Worm (Caenorhabditis elegans) whole organism, L1 larva: ENCODE data around the gene ttr-57.

ENCODE experiments used
- Y116A8C.19 ChIP-seq: sonication (generic microtip); optimal IDR thresholded peaks from 2 replicates; lab custom pipeline; 2016; ENCODE audit warnings: missing compliant biosample characterization, missing genetic modification characterization, borderline replicate concordance
- aly-2 ChIP-seq: fragments of 150-350 bp; optimal IDR thresholded peaks from 2 replicates; lab custom pipeline; 2014; ENCODE audit warnings: missing biosample characterization, missing genetic modification characterization
- blmp-1 ChIP-seq: fragments of 150-350 bp; optimal IDR thresholded peaks from 2 replicates; lab custom pipeline; 2014; ENCODE audit warnings: missing biosample characterization, missing genetic modification characterization
- ceh-82 ChIP-seq, 3 experiments: fragments of 150-350 bp in 1 of 3; sonication (generic microtip) in 2 of 3; optimal IDR thresholded peaks; 2 replicates each; lab custom pipeline; 2014 to 2017; ENCODE audit warnings: missing biosample characterization in 3 of 3, missing genetic modification characterization in 3 of 3
- ceh-88 ChIP-seq: fragments of 200-800 bp; sonication (Bioruptor generic); IDR thresholded peaks from 2 replicates; pipeline ENCODE4 v1.3.6; 2022; ENCODE audit warnings: missing genetic modification characterization, missing compliant biosample characterization
- ceh-90 ChIP-seq: sonication (generic microtip); optimal IDR thresholded peaks from 2 replicates; lab custom pipeline; 2016; ENCODE audit warnings: missing genetic modification characterization, missing compliant biosample characterization
- dpl-1 ChIP-seq, 3 experiments: fragments of 150-350 bp in 2 of 3; sonication (generic microtip) in 1 of 3; optimal IDR thresholded peaks; 2 replicates each; lab custom pipeline; 2014 to 2017; ENCODE audit warnings: missing biosample characterization in 3 of 3, missing genetic modification characterization in 3 of 3, missing genetic modification reagents in 3 of 3
- fkh-10 ChIP-seq: sonication (generic microtip); optimal IDR thresholded peaks from 2 replicates; lab custom pipeline; 2017; ENCODE audit warnings: missing biosample characterization, missing genetic modification reagents, missing genetic modification characterization
- fkh-4 ChIP-seq: sonication (generic microtip); optimal IDR thresholded peaks from 2 replicates; lab custom pipeline; 2016; ENCODE audit warnings: missing compliant biosample characterization, missing genetic modification characterization, borderline replicate concordance
- grh-1 ChIP-seq: fragments of 200-800 bp; sonication (Bioruptor generic); IDR thresholded peaks from 2 replicates; pipeline ENCODE4 v1.3.6; 2022; ENCODE audit warnings: missing genetic modification reagents, missing genetic modification characterization, missing compliant biosample characterization
- hlh-17 ChIP-seq: fragments of 200-800 bp; sonication (Bioruptor generic); optimal IDR thresholded peaks from 2 replicates; lab custom pipeline; 2018; ENCODE audit warnings: missing genetic modification characterization, mild to moderate bottlenecking, missing compliant biosample characterization, moderate library complexity, borderline replicate concordance
- isw-1 ChIP-seq: fragments of 200-800 bp; sonication (Bioruptor generic); IDR thresholded peaks from 2 replicates; pipeline ENCODE4 v1.3.6; 2022; ENCODE audit warnings: missing genetic modification characterization, missing compliant biosample characterization
- lin-13 ChIP-seq: fragments of 150-350 bp; optimal IDR thresholded peaks from 2 replicates; lab custom pipeline; 2014; ENCODE audit warnings: missing biosample characterization, missing genetic modification reagents, missing genetic modification characterization
- lin-14 ChIP-seq: fragments of 200-800 bp; sonication (Bioruptor generic); optimal IDR thresholded peaks from 2 replicates; lab custom pipeline; 2018; ENCODE audit warnings: mild to moderate bottlenecking, missing genetic modification characterization, moderate library complexity, missing compliant biosample characterization
- lin-15B ChIP-seq: fragments of 150-350 bp; sonication (generic microtip); optimal IDR thresholded peaks from 3 replicates; lab custom pipeline; 2014; ENCODE audit warnings: missing biosample characterization, missing genetic modification characterization
- lin-35 ChIP-seq, 2 experiments: fragments of 150-350 bp; optimal IDR thresholded peaks; 2 replicates each; lab custom pipeline; 2014; ENCODE audit warnings: missing biosample characterization in 2 of 2, missing genetic modification characterization in 2 of 2, missing genetic modification reagents in 2 of 2
- lir-3 ChIP-seq: sonication (generic microtip); optimal IDR thresholded peaks from 2 replicates; lab custom pipeline; 2016; ENCODE audit warnings: mild to moderate bottlenecking, missing genetic modification characterization, moderate library complexity, missing compliant biosample characterization; ENCODE audit not compliant: poor library complexity
- mab-9 ChIP-seq: fragments of 200-800 bp; sonication (Bioruptor generic); IDR thresholded peaks from 2 replicates; pipeline ENCODE4 v1.3.6; 2022; ENCODE audit warnings: missing genetic modification reagents, missing genetic modification characterization, missing compliant biosample characterization
- mdl-1 ChIP-seq, 2 experiments: fragments of 150-350 bp; optimal IDR thresholded peaks; 2 replicates each; lab custom pipeline; 2014 to 2017; ENCODE audit warnings: missing biosample characterization in 2 of 2, missing genetic modification characterization in 2 of 2, inconsistent platforms in 1 of 2
- nhr-237 ChIP-seq: fragments of 150-350 bp; optimal IDR thresholded peaks from 2 replicates; lab custom pipeline; 2014; ENCODE audit warnings: missing biosample characterization, missing genetic modification characterization
- nhr-76 ChIP-seq: sonication (generic microtip); optimal IDR thresholded peaks from 2 replicates; lab custom pipeline; 2017; ENCODE audit warnings: missing biosample characterization, missing genetic modification characterization
- nhr-84 ChIP-seq: sonication (generic microtip); optimal IDR thresholded peaks from 2 replicates; lab custom pipeline; 2017; ENCODE audit warnings: missing biosample characterization, missing genetic modification characterization
- nhr-90 ChIP-seq: sonication (generic microtip); optimal IDR thresholded peaks from 2 replicates; lab custom pipeline; 2016; ENCODE audit warnings: mild to moderate bottlenecking, missing genetic modification characterization, missing compliant biosample characterization; ENCODE audit not compliant: poor library complexity
- rnt-1 ChIP-seq: sonication (generic microtip); optimal IDR thresholded peaks from 2 replicates; lab custom pipeline; 2016; ENCODE audit warnings: mild to moderate bottlenecking, missing genetic modification characterization, moderate library complexity, missing compliant biosample characterization
- snpc-4 ChIP-seq: fragments of 150-350 bp; optimal IDR thresholded peaks from 2 replicates; lab custom pipeline; 2014; ENCODE audit warnings: missing biosample characterization, missing genetic modification characterization
- tbx-2 ChIP-seq: sonication (generic microtip); optimal IDR thresholded peaks from 2 replicates; lab custom pipeline; 2016; ENCODE audit warnings: missing genetic modification characterization, missing compliant biosample characterization
- tlp-1 ChIP-seq: fragments of 150-350 bp; optimal IDR thresholded peaks from 2 replicates; lab custom pipeline; 2014; ENCODE audit warnings: missing biosample characterization, missing genetic modification characterization
- unc-130 ChIP-seq: fragments of 150-350 bp; optimal IDR thresholded peaks from 2 replicates; lab custom pipeline; 2017; ENCODE audit warnings: missing biosample characterization, missing genetic modification characterization, inconsistent platforms
- unc-98 ChIP-seq: fragments of 200-800 bp; sonication (Bioruptor generic); IDR thresholded peaks from 2 replicates; pipeline ENCODE4 v1.3.6; 2022; ENCODE audit warnings: missing genetic modification characterization, missing compliant biosample characterization
- xbp-1 ChIP-seq: sonication (generic microtip); optimal IDR thresholded peaks from 2 replicates; lab custom pipeline; 2016; ENCODE audit warnings: missing genetic modification characterization, missing compliant biosample characterization
- ztf-11 ChIP-seq, 2 experiments: sonication (generic microtip); optimal IDR thresholded peaks; 2 replicates each; lab custom pipeline; 2016 to 2017; ENCODE audit warnings: missing genetic modification characterization in 2 of 2, missing biosample characterization in 1 of 2, missing compliant biosample characterization in 1 of 2

Gene ttr-57

ce11 chrV:20594746-20595145 is 10.2 kb upstream of the ttr-57 start, which contains the start of gene F26F2.10:
TSS of gene F26F2.10 (minus strand) at chrV:20594846.
- no peak for TF ChIP-seq lin-14
- no peak for TF ChIP-seq snpc-4 (tag; lab: Kevin White, UChicago)
- no peak for TF ChIP-seq isw-1 (GFP tag; lab: Robert Waterston, UW)
- no peak for TF ChIP-seq mdl-1 (tag; optimal IDR thresholded peaks at IDR 0.05; lab: Kevin White, UChicago)
- TF ChIP-seq nhr-237 = no peak
- no peak for TF ChIP-seq grh-1 (GFP tag; lab: Robert Waterston, UW)
- no peak for TF ChIP-seq mab-9 (GFP tag; lab: Robert Waterston, UW)
- TF ChIP-seq nhr-84 (tag; lab: Kevin White, UChicago) = no peak
- no peak for TF ChIP-seq ztf-11 (tag; optimal IDR thresholded peaks at IDR 0.05; lab: Kevin White, UChicago)
- no peak for TF ChIP-seq tlp-1 (tag; lab: Kevin White, UChicago)
- TF ChIP-seq xbp-1 (tag; lab: Kevin White, UChicago) = no peak
- no peak for TF ChIP-seq rnt-1 (tag; lab: Kevin White, UChicago)

DNA sequence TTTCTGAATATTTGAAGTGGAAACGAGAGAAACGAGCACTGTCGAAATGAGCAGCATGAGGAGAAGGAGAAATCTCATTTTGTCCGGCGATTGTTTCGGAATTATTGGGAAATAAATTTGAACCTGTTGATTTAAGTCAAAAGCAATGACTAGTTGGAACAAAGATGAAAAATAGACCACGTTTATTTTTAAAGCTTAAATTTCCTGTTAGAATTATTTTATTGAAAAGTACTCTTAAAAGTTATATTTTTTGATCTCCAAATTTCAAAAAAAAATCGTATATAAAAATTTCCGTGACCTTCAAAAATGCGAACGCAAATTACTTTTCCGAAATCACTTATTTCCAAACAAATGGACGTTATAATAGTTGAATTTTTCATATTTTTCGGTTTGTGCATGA is 9.3 kb upstream of the ttr-57 start, which contains the start of gene F26F2.11:
Gene F26F2.11 (minus strand): TSS at position 101 of the 400 bp plus-strand sequence.
- no peak for TF ChIP-seq lin-35 (GFP tag; optimal IDR thresholded peaks at IDR 0.05; lab: Kevin White, UChicago)
- TF ChIP-seq lin-15B (tag; lab: Kevin White, UChicago) = no peak
- TF ChIP-seq unc-98 (GFP tag; lab: Robert Waterston, UW) = no peak
- TF ChIP-seq Y116A8C.19 (tag; lab: Kevin White, UChicago) = no peak
- TF ChIP-seq nhr-76 (tag; lab: Kevin White, UChicago) = no peak
- TF ChIP-seq xbp-1 (tag; lab: Kevin White, UChicago) = no peak
- no peak for TF ChIP-seq fkh-4 (tag; lab: Kevin White, UChicago)
- TF ChIP-seq mab-9 (GFP tag; lab: Robert Waterston, UW) = no peak

ce11 chrV:20597076-20597475 is 7.8 kb upstream of the ttr-57 start, which contains the start of gene F46B3.1:
TSS of gene F46B3.1 (minus strand) at chrV:20597176.
- TF ChIP-seq tbx-2 (no peak), dpl-1 (GFP tag; optimal IDR thresholded peaks at IDR 0.05; lab: Kevin White, UChicago) (no peak)
- TF ChIP-seq, all 84 proteins: peak for 0

- peak; percentile 50 for TF ChIP-seq blmp-1 (tag; lab: Kevin White, UChicago)
- no peak for TF ChIP-seq nhr-90 (tag; lab: Kevin White, UChicago)
- TF ChIP-seq xbp-1 (tag; lab: Kevin White, UChicago) = no peak
These were observed 5.1 kb upstream of the ttr-57 start, which contains the start of gene col-163 for ce11 chrV:20599795-20600194. TSS of gene col-163 (plus strand) at chrV:20600095.

DNA sequence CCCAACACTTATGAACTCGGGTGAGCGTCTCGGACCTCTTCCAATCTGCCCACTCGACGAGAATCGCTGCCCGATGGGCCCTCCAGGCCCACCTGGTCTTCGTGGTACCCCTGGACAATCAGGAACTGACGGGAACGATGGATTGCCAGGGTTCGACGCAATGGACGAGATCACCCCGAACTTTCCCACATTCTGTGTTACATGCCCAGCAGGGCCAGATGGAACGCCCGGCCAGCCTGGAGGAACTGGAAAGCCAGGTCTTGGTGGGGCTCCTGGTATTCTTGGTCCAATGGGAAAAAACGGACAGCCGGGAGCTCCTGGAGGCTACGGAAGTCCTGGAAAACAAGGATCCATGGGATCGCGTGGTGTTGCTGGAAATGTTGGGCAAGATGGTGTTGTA is 4.2 kb upstream of the ttr-57 start:
- no peak for TF ChIP-seq aly-2 (tag; lab: Kevin White, UChicago)
- TF ChIP-seq lin-13 (GFP tag; lab: Kevin White, UChicago) = no peak
- TF ChIP-seq ceh-82 (tag; optimal IDR thresholded peaks at IDR 0.05; lab: Kevin White, UChicago) = no peak
- TF ChIP-seq fkh-10 (GFP tag; lab: Kevin White, UChicago) = no peak
- no peak for TF ChIP-seq snpc-4 (tag; lab: Kevin White, UChicago)
- no peak for TF ChIP-seq lir-3 (tag; lab: Kevin White, UChicago)
- TF ChIP-seq hlh-17 (GFP tag; lab: Kevin White, UChicago) = no peak
- TF ChIP-seq unc-130 (tag; lab: Kevin White, UChicago) = no peak
- TF ChIP-seq mab-9 (GFP tag; lab: Robert Waterston, UW) = no peak
- TF ChIP-seq ceh-90 = no peak

- no peak for TF ChIP-seq ceh-88 (GFP tag; lab: Robert Waterston, UW)
These were observed 1.9 kb upstream of the ttr-57 start, which contains the start of gene ttr-11 for ce11 chrV:20603014-20603413. TSS of gene ttr-11 (plus strand) at chrV:20603314.
